Worm (Caenorhabditis elegans) whole organism, late embryonic: ENCODE data around the gene faah-4.

Experiments used
- T23F11.4 ChIP-seq: fragments of 200-800 bp; sonication (Bioruptor generic); optimal IDR thresholded peaks from 2 replicates; lab custom pipeline; 2018; ENCODE audit warnings: mild to moderate bottlenecking, missing genetic modification characterization, missing compliant biosample characterization
- ceh-14 ChIP-seq: sonication (generic microtip); optimal IDR thresholded peaks from 2 replicates; lab custom pipeline; 2016; ENCODE audit warnings: missing genotype, missing genetic modification characterization, missing compliant biosample characterization
- pha-2 ChIP-seq: sonication (generic microtip); optimal IDR thresholded peaks from 2 replicates; lab custom pipeline; 2017; ENCODE audit warnings: mild to moderate bottlenecking, missing genetic modification characterization, missing compliant biosample characterization

DNA sequence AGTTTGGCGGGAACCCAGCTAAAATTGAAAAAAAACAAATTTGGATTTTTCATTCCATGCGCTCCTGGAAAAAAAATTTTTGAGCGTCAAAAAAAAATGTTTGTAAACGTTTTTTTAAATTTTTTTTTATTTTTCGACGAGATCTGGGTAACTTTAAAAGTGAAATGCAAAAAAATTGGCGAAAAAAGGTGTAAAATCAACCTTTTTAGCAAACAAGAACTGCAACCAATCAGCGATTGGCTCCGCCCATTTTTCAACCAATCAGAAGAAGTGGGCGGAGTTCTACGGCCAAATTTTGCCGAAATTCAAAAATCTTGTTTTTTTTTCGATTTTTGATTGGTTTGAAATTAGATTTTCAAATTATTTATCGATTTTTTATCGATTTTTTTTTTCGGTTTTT lies 14.2 kb downstream of the faah-4 start:
- TF ChIP-seq pha-2 (tag; lab: Kevin White, UChicago) = no peak
- no peak for TF ChIP-seq ceh-14 (tag; lab: Kevin White, UChicago)
- no peak for TF ChIP-seq T23F11.4 (GFP tag; lab: Kevin White, UChicago)
